Fruit fly (Drosophila melanogaster): Measurements from ENCODE around the gene aurA.

aurA gene

dm6 chr3R:12010202-12010824 lies 47.4 kb downstream of the aurA start, which contains the start of the genes KLHL18 and GCC185 (continued):
- no peak for TF ChIP-seq z (GFP tag; IDR thresholded peaks at IDR 0.05)
- TF ChIP-seq CG17612 (GFP tag; IDR thresholded peaks at IDR 0.05) = no peak
- no peak for TF ChIP-seq ash1 (GFP tag; optimal IDR thresholded peaks at IDR 0.05)
- peak; percentile 49; the same call in 1 of the 3 replicates for TF ChIP-seq CG11560 (tag; IDR thresholded peaks at IDR 0.05)
- peak; percentile 76 for TF ChIP-seq CG12104 (GFP tag; optimal IDR thresholded peaks at IDR 0.05)
- TF ChIP-seq ap (GFP tag; IDR thresholded peaks at IDR 0.05) = 0 out of 2 replicates have a peak, but pooled peaks have one; percentile 10
- no peak for TF ChIP-seq cg (GFP tag; optimal IDR thresholded peaks at IDR 0.05)
- peak; percentile 86 for TF ChIP-seq CG9215 (GFP tag; IDR thresholded peaks at IDR 0.05)
- no peak for TF ChIP-seq CG15479 (GFP tag; optimal IDR thresholded peaks at IDR 0.05)
- no peak for TF ChIP-seq TFAM (GFP tag; optimal IDR thresholded peaks at IDR 0.05)
- TF ChIP-seq CG31441 (GFP tag; IDR thresholded peaks at IDR 0.05) = no peak; the same call in 1 of the 2 replicates
- TF ChIP-seq tll (GFP tag; optimal IDR thresholded peaks at IDR 0.05) = peak; percentile 26 to 97
- peak; percentile 87 for TF ChIP-seq CG2120 (GFP tag; optimal IDR thresholded peaks at IDR 0.05)
- TF ChIP-seq maf-S (GFP tag; optimal IDR thresholded peaks at IDR 0.05) = peak; percentile 62
- peak; percentile 80 for TF ChIP-seq CG15514 (GFP tag; optimal IDR thresholded peaks at IDR 0.05)
- TF ChIP-seq Lpt (GFP tag; optimal IDR thresholded peaks at IDR 0.05) = no peak
- TF ChIP-seq Lhr (GFP tag; optimal IDR thresholded peaks at IDR 0.05) = peak; percentile 46
- TF ChIP-seq HLH4C (GFP tag; IDR thresholded peaks at IDR 0.05; ENCODE audit: partially characterized antibody) = peak; percentile 72
- TF ChIP-seq Mes4 (GFP tag; optimal IDR thresholded peaks at IDR 0.05) = no peak
- TF ChIP-seq chif (GFP tag; optimal IDR thresholded peaks at IDR 0.05) = peak; percentile 53 to 59
- TF ChIP-seq scrt (GFP tag; optimal IDR thresholded peaks at IDR 0.05) = peak; percentile 52
- peak; percentile 83 for TF ChIP-seq grau (tag; optimal IDR thresholded peaks at IDR 0.05)
- TF ChIP-seq CG8290 (GFP tag; optimal IDR thresholded peaks at IDR 0.05) = peak; percentile 67
- TF ChIP-seq CG8290 (tag; optimal IDR thresholded peaks at IDR 0.05) = no peak
- TF ChIP-seq Gsc (GFP tag; IDR thresholded peaks at IDR 0.05) = no peak
- TF ChIP-seq CG12071 (GFP tag; optimal IDR thresholded peaks at IDR 0.05) = no peak
- TF ChIP-seq CHES-1-like (GFP tag; optimal IDR thresholded peaks at IDR 0.05) = peak; percentile 47
- TF ChIP-seq btn (GFP tag; optimal IDR thresholded peaks at IDR 0.05) = no peak
- peak in 1 of 2 experiments; percentile 85 for TF ChIP-seq insv (GFP tag; optimal IDR thresholded peaks at IDR 0.05)
- no peak for TF ChIP-seq B-H1 (GFP tag; IDR thresholded peaks at IDR 0.05)
- TF ChIP-seq gsb (GFP tag; IDR thresholded peaks at IDR 0.05) = no peak
- peak; percentile 43; the same call in 1 of the 2 replicates for TF ChIP-seq E2f1 (GFP tag; IDR thresholded peaks at IDR 0.05)
- no peak for TF ChIP-seq CG1832 (GFP tag; optimal IDR thresholded peaks at IDR 0.05)
- TF ChIP-seq knrl (GFP tag; IDR thresholded peaks at IDR 0.05; ENCODE audit: partially characterized antibody) = peak; percentile 93
- peak; percentile 78 for TF ChIP-seq CG13287 (GFP tag; IDR thresholded peaks at IDR 0.05; ENCODE audit: partially characterized antibody)
- peak; percentile 60 for TF ChIP-seq CG8944 (GFP tag; optimal IDR thresholded peaks at IDR 0.05)
- no peak for TF ChIP-seq Hey (tag; optimal IDR thresholded peaks at IDR 0.05)
- TF ChIP-seq Rx (GFP tag; IDR thresholded peaks at IDR 0.05) = peak; percentile 35; the same call in 1 of the 2 replicates
- peak; percentile 18 for TF ChIP-seq run (tag; optimal IDR thresholded peaks at IDR 0.05)
- TF ChIP-seq Ets97D (GFP tag; optimal IDR thresholded peaks at IDR 0.05) = peak; percentile 34
- TF ChIP-seq CG8478 (optimal IDR thresholded peaks at IDR 0.05) = no peak
- peak; percentile 82; the same call in 2 of the 3 replicates for TF ChIP-seq jigr1 (GFP tag; IDR thresholded peaks at IDR 0.05)
- 0 out of 3 replicates have a peak, but pooled peaks have one; percentile 27 for TF ChIP-seq Mrtf (GFP tag; IDR thresholded peaks at IDR 0.05)
- no peak for TF ChIP-seq CG15269 (tag; optimal IDR thresholded peaks at IDR 0.05)
- TF ChIP-seq cad (GFP tag; optimal IDR thresholded peaks at IDR 0.05) = no peak
- no peak for TF ChIP-seq CG43689 (GFP tag; IDR thresholded peaks at IDR 0.05)
- peak; percentile 16 for TF ChIP-seq gcm (GFP tag; optimal IDR thresholded peaks at IDR 0.05)
- TF ChIP-seq CG14710 (tag; optimal IDR thresholded peaks at IDR 0.05) = peak; percentile 92
- TF ChIP-seq Opbp (GFP tag; IDR thresholded peaks at IDR 0.05; ENCODE audit: partially characterized antibody) = peak; percentile 69; the same call in 2 of the 3 replicates
- peak; percentile 93 for TF ChIP-seq CG30403 (GFP tag; optimal IDR thresholded peaks at IDR 0.05)
